Fruit fly (Drosophila melanogaster) S2 (cell line): ENCODE measurements around the gene AP-1gamma.

Source experiments
- CG8478 ChIP-seq: fragments of >200 bp; optimal IDR thresholded peaks from 2 replicates; lab custom pipeline; 2018
- CTCF ChIP-seq, 2 experiments: fragments of >200 bp; optimal IDR thresholded peaks; 2 replicates each; lab custom pipeline; 2018

AP-1gamma gene

DNA sequence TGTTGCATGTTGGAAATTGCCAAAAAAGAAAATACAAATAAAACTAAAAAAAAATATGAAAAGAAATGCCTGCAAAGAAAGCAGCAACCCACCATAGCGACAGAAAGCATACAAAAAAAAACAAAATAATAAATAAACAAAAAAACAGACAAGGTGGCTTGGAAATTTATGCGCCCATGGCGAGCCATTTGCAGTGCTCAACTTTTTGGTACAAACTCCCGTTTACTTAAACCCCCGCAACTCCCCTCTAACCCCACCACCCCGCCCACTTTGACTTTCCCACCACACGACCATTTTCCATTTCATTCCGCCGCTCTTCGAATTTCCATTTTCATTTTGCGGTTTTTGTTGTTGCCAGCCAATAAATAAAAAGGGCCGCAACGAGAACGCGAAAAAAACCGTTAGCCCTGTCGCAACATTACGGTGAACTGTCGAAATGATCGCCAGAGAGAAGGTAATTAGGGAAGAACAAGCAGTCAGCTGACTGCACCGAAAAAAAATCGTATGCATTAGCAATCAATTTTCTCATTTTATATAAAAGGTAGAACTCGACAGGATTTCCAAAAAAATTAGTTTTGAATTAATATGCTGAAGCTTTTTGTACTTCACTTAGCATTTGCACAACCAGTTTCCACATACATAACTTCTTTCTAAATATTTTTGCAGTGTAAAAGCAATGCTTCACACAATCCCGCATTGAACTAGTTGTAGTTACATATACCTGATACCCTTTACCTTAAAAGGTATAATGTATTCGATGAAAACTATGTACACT is 28.5 kb downstream of the AP-1gamma start:
- no peak for TF ChIP-seq CG8478 (lab: Kevin White, UChicago)
- no peak for TF ChIP-seq CTCF (optimal IDR thresholded peaks at IDR 0.05; lab: Kevin White, UChicago)

DNA sequence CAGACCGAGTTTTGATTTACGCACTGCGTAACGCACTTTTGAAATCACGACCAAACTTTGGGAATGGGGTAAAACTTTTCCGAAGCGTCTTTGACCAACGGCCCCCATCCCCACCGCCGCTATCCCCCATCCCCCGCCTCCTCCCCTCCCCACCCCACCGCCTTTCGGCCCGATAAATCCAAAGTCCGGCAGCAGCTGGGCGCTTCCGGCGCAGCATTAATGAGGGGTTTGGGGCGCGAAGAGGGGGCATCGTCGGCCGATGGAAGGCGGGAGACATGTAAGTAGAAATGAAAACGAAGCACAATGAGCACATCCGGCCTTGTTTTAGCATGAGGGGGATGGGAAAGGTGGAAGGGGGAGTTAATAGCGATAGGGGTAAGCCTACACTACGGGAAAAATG is 30.6 kb downstream of the AP-1gamma start:
- TF ChIP-seq CG8478 (lab: Kevin White, UChicago): no peak

DNA sequence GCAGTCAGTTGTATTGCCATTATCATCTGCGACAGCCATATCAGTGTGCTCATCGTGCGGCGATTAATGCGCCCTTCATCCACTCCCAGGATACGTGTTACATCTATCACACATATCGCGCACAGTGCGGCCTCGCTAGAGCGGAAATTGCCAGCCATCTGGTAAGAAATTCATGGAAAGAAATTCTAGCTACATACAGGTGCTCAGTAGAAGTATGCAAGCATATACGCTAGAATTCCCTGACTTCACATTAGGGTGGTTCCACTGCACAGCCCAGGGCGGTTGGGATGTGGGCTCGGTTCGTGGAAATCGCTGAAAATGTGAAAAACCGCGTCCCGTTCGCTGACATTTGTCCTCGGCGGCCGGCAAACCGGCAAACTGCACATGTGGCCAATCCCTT is 32.7 kb downstream of the AP-1gamma start:
- no peak for TF ChIP-seq CTCF (optimal IDR thresholded peaks at IDR 0.05; lab: Kevin White, UChicago)

DNA sequence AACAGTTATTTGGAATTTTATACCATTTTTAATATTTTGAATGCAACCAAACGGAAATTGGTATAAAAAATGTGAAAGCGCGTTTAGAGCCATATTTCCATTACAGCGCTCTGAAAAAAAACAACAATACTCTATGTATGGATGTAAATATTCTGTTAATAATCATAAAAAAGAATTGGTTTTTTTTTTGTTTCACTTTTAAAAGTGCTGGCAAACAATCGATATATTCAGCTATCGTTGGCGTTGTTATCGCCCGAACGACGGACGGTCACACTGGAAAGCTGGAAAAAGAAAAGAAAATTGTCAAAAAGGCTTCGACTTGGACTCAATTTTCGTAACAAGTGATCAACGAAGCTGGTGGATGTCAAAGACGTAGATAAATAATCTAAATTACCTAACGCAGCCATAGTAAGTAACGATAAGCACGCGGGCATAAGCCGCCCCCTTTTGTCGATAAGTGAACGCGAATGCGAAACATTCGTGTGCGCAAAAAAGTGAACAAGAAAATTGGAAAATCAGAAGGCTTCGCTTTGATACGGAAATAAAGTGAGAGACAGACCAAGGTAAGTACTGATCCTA is 33.8 kb downstream of the AP-1gamma start, which contains the start of gene CG7065:
CG7065 (plus strand) TSS at position 270 of the 579 bp plus-strand sequence.
- TF ChIP-seq CG8478 (lab: Kevin White, UChicago): no peak
- no peak for TF ChIP-seq CTCF (optimal IDR thresholded peaks at IDR 0.05; lab: Kevin White, UChicago)

DNA sequence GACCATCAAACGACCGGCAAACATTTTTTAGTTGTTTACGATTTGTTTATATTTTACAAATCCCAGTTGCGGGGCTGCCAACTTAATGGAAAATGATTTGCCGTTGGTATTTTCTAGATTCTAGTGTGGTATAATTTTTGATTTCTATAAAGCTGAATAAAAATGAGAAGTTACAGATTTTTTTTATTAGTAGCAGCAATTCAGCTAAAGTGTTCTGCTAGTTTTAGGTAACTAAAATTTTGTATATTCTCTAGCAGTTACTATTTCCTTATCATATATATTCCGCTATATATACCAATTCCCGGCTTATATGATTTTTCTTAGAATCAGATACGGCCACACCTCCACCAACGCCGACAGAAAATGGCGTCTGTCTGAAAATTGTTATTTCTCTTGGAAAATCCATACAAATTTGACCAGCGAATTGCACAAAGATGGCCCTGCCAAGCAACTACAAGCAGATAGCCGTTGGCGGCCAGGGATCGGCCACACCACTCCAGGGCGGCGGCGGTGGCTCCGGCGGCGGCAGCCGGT is 40.6 kb downstream of the AP-1gamma start, which contains the start of the genes fh and Bap111:
fh (minus strand) TSS at position 83 of the 534 bp plus-strand sequence.
Bap111 (plus strand) TSS at position 321 of the 534 bp plus-strand sequence.
- no peak for TF ChIP-seq CG8478 (lab: Kevin White, UChicago)
- no peak for TF ChIP-seq CTCF (optimal IDR thresholded peaks at IDR 0.05; lab: Kevin White, UChicago)

DNA sequence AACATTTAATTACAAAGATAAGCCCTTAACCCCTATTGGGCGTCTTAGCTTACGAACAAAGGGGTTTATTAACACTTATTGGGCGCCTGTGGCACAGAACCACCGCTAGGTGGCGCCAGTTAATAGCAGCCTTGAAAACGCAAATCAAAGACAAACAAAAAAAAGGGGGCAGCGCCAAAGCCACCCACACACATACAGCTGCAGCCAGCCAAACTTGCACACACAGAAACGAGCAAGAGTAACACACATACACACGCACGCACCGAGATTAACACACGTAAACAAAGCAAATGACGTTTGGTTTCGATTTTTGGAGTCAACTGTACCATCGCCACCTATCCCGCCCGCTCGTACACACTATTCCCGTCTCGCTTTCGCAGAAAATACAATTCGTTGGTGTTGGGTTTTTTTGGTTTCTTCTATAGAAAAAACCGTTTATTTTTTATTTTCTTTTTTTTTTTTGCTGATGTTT is 43.7 kb downstream of the AP-1gamma start:
- peak; percentile 85 to 89 for TF ChIP-seq CTCF (optimal IDR thresholded peaks at IDR 0.05; lab: Kevin White, UChicago)
- TF ChIP-seq CG8478 (lab: Kevin White, UChicago): no peak

DNA sequence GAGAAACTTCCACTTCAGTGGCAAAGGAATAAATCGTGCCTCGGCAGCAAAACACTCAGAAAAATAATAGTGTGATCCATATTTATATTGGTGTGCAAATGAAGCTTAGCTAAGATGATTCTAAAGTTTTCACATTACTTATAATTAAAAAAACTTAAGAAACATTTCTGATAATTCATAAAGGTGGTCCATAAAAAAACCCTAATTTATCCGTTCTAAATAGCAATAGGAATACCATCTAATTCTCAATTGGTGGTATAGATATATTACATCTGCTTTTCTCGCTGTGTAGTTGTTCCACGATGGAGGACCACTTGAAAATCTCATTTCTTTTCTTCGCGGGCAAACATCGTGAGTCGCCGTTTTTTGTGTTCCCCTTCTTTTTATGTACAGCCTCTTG is 46.6 kb downstream of the AP-1gamma start:
- no peak for TF ChIP-seq CG8478 (lab: Kevin White, UChicago)
- no peak for TF ChIP-seq CTCF (optimal IDR thresholded peaks at IDR 0.05; lab: Kevin White, UChicago)

DNA sequence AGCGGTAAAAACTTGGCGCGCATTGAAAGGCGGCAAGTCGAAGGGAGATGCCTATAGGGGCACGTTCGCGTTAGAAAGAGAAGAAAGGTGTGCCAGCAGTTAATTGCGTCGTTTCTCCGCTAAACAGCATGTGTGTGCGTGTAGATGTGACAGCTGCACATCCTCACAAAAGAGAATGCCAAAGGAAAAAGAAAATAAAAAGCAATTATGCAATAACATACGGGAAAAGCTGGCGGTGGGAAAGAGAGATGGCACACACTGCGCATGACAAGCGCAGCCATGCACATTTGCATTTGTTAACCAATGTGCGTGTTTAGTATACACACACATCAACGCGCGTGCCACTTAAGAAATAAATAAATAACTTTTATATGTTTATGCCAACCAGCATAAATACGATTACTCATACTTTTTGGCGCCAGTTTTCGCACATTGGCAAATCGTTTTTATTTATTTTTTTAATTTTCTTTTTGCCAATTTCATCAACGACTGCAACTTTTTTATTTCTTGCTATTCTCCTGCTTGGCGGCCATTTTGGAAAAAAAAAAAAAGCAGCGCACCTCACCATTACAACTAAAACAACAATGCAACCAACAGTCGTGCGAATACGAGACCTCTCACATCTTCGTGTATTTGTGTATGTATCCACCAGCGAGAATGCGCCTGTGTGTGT is 47.4 kb downstream of the AP-1gamma start:
- no peak for TF ChIP-seq CG8478 (lab: Kevin White, UChicago)
- peak in 1 of 2 experiments; percentile 16 for TF ChIP-seq CTCF (optimal IDR thresholded peaks at IDR 0.05; lab: Kevin White, UChicago)

DNA sequence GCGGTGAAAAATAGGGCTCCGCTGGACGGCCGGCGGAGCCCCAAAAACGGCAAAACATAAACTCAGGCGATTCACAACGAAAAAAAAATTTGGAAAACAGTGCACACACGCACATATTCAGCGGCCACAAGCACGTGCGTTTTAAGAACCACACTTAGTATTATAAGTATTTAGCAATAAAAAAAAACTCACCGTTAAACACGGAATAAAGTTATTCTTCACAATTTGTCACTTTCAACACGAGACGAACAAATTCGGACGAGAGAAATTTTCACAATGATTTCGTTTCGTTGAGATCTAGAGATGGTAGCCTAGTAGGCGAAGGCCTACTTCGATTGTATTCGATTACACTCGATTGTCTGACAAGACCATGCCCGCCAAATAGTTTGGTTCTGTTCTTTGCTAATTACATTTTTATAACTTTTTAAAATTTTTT is 47.9 kb downstream of the AP-1gamma start, which contains the start of gene His3.3B:
His3.3B (minus strand) TSS at position 282 of the 436 bp plus-strand sequence.
- TF ChIP-seq CTCF (optimal IDR thresholded peaks at IDR 0.05; lab: Kevin White, UChicago): peak in 1 of 2 experiments; percentile 32
- TF ChIP-seq CG8478 (lab: Kevin White, UChicago): no peak

DNA sequence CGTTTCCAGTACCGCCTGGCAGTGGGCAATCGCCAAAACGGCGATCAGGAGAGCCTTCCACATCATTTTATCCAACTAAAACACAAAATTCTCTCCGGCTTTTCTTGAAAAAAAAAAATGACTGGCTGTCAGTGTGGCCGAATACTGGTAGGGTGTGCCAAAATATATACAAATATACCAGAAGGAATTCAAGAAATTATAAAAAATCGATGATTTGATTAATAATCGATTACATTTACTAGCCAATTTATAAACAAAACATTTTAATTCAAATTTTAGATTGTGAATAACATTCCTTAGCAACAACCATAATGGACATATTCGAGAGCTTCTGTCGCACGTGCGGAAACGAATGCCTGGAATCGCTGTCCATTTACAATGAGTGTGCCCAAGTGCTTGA is 49.9 kb downstream of the AP-1gamma start, which contains the start of the genes Ost48 and Dlip1:
Ost48 (minus strand) TSS at position 150 of the 400 bp plus-strand sequence.
Dlip1 (plus strand) TSS at position 257 of the 400 bp plus-strand sequence.
- TF ChIP-seq CG8478 (lab: Kevin White, UChicago): no peak
- TF ChIP-seq CTCF (optimal IDR thresholded peaks at IDR 0.05; lab: Kevin White, UChicago): no peak

DNA sequence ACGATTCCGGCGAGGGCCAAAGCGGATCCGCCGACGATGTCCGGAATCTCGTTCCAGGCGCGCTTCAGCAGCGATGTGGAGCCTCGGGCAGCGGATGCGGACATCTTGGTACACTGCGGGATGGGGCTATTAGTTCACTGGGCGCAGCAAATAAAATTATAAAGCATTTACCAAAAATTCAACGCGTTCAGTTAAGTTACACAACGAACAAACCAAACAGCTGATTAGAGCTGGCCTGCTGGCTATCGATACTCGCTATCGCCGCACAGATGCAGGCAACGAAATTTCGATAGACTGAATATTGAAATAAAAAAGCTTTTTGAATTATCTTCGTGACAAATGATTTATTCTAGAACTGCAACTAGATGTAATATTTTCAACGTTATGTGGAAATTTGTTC is 51.2 kb downstream of the AP-1gamma start, which contains the start of gene NdufA3:
NdufA3 (minus strand) TSS at position 317 of the 400 bp plus-strand sequence.
- TF ChIP-seq CTCF (optimal IDR thresholded peaks at IDR 0.05; lab: Kevin White, UChicago) (no peak), CG8478 (lab: Kevin White, UChicago) (no peak)

DNA sequence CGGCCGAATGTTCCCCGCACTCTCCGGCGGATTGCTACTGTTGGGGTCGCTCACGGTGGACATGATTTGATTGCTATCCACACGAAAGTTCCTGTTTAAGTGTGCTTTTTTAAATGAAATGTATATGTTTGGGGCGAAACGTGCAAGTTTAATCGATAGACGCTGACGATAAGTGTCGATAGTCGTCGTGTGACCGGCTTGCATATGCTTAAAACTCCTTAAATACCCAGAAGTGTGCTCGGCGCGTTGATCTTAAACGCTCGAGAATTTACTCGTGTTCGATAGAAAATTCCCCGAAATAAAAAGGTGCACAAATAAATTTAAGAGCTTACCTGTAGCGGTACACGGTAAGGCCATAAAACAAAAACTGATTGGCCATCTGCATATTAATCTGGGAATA is 53.4 kb downstream of the AP-1gamma start, which contains the start of the genes Zpr1 and CG44532:
Zpr1 (minus strand) TSS at position 179 of the 400 bp plus-strand sequence.
CG44532 (plus strand) TSS at position 181 of the 400 bp plus-strand sequence.
- no peak for TF ChIP-seq CG8478 (lab: Kevin White, UChicago)
- TF ChIP-seq CTCF (optimal IDR thresholded peaks at IDR 0.05; lab: Kevin White, UChicago): no peak

DNA sequence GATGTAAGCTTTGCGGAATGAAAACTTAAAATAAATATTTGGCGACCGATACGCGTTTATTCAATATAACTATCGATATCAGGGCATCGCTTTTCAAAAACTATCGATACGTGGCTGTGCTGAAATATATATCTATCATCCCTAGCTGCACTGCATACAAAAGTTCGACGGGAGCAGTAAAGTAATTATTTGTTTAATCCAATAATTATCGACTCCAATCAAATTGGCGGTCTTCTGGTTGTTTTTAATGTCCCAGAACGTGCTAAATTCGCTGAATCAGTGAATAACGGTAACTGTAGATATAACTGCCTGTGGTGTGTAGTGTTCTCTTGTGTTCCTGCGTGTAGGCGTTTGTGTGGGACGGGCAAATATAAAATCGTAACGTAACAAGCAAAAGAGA is 54.6 kb downstream of the AP-1gamma start, which contains the start of gene mei-P26:
mei-P26 (plus strand) TSS at position 146 of the 400 bp plus-strand sequence.
- no peak for TF ChIP-seq CTCF (optimal IDR thresholded peaks at IDR 0.05; lab: Kevin White, UChicago)
- no peak for TF ChIP-seq CG8478 (lab: Kevin White, UChicago)
